Worm (Caenorhabditis elegans) whole organism, L4 larva: ENCODE measurements around the gene snpc-1.1.

Source experiments
- D1046.2 ChIP-seq: fragments of 200-800 bp; sonication (Bioruptor generic); IDR thresholded peaks from 2 replicates; pipeline ENCODE4 v1.3.6; 2022; ENCODE audit warnings: missing genetic modification characterization, missing compliant biosample characterization
- F10B5.3 ChIP-seq: sonication (generic microtip); optimal IDR thresholded peaks from 2 replicates; lab custom pipeline; 2016; ENCODE audit warnings: mild to moderate bottlenecking, missing genetic modification characterization, missing compliant biosample characterization
- T20F7.1 ChIP-seq: fragments of 200-800 bp; sonication (Bioruptor generic); optimal IDR thresholded peaks from 2 replicates; lab custom pipeline; 2018; ENCODE audit warnings: mild to moderate bottlenecking, missing genetic modification characterization, missing compliant biosample characterization
- Y48G9A.11 ChIP-seq: fragments of 200-800 bp; sonication (Bioruptor generic); IDR thresholded peaks from 2 replicates; pipeline ENCODE4 v1.3.6; 2022; ENCODE audit warnings: missing genetic modification reagents, missing genetic modification characterization, missing compliant biosample characterization
- Y5F2A.4 ChIP-seq: fragments of 200-800 bp; sonication (Bioruptor generic); optimal IDR thresholded peaks from 2 replicates; lab custom pipeline; 2018; ENCODE audit warnings: mild to moderate bottlenecking, missing genetic modification characterization, missing compliant biosample characterization
- ZK337.2 ChIP-seq: fragments of 200-800 bp; sonication (Bioruptor generic); IDR thresholded peaks from 2 replicates; pipeline ENCODE4 v1.3.6; 2022; ENCODE audit warnings: missing genetic modification reagents, missing genetic modification characterization, missing compliant biosample characterization
- ZK546.5 ChIP-seq, 2 experiments: sonication (generic microtip); optimal IDR thresholded peaks; 2 replicates each; lab custom pipeline; 2017; ENCODE audit warnings: missing biosample characterization in 2 of 2, missing genetic modification characterization in 2 of 2
- aha-1 ChIP-seq: fragments of 150-350 bp; peaks from one replicate; lab custom pipeline; 2014; ENCODE audit warnings: missing biosample characterization, missing genetic modification characterization
- aly-2 ChIP-seq: sonication (generic microtip); optimal IDR thresholded peaks from 2 replicates; lab custom pipeline; 2018; ENCODE audit warnings: missing biosample characterization, missing genetic modification characterization
- ama-1 ChIP-seq: fragments of 150-350 bp; optimal IDR thresholded peaks from 2 replicates; lab custom pipeline; 2014; ENCODE audit warnings: inconsistent platforms, mixed read lengths
- arid-1 ChIP-seq: fragments of 200-800 bp; sonication (Bioruptor generic); conservative IDR thresholded peaks from 2 replicates; pipeline ENCODE4 v1.3.6; 2022; ENCODE audit warnings: missing genetic modification reagents, missing genetic modification characterization, missing compliant biosample characterization
- ceh-20 ChIP-seq: fragments of 200-800 bp; sonication (Bioruptor generic); IDR thresholded peaks from 2 replicates; pipeline ENCODE4 v1.3.6; 2022; ENCODE audit warnings: missing genetic modification reagents, missing genetic modification characterization, missing compliant biosample characterization
- ceh-44 ChIP-seq: fragments of 200-800 bp; sonication (Bioruptor generic); IDR thresholded peaks from 2 replicates; pipeline ENCODE4 v1.3.6; 2022; ENCODE audit warnings: missing genetic modification reagents, missing genetic modification characterization, missing compliant biosample characterization
- ceh-62 ChIP-seq: sonication (generic microtip); optimal IDR thresholded peaks from 2 replicates; lab custom pipeline; 2017; ENCODE audit warnings: missing biosample characterization, missing genetic modification characterization
- ces-1 ChIP-seq: fragments of 150-350 bp; sonication (generic microtip); optimal IDR thresholded peaks from 4 replicates; lab custom pipeline; 2014; ENCODE audit warnings: missing biosample characterization, missing genetic modification reagents, missing genetic modification characterization
- daf-12 ChIP-seq: fragments of 150-350 bp; optimal IDR thresholded peaks from 2 replicates; lab custom pipeline; 2014; ENCODE audit warnings: missing biosample characterization, missing genetic modification reagents, missing genetic modification characterization
- daf-19 ChIP-seq: fragments of 200-800 bp; sonication (Bioruptor generic); conservative IDR thresholded peaks from 2 replicates; pipeline ENCODE4 v1.3.6; 2022; ENCODE audit warnings: missing genetic modification characterization, missing compliant biosample characterization
- daf-8 ChIP-seq: fragments of 200-800 bp; sonication (Bioruptor generic); IDR thresholded peaks from 2 replicates; pipeline ENCODE4 v1.3.6; 2022; ENCODE audit warnings: missing genetic modification characterization, missing compliant biosample characterization
- dmd-6 ChIP-seq: fragments of 200-800 bp; sonication (Bioruptor generic); IDR thresholded peaks from 2 replicates; pipeline ENCODE4 v1.3.6; 2022; ENCODE audit warnings: missing genetic modification reagents, missing genetic modification characterization, missing compliant biosample characterization
- dmd-9 ChIP-seq: fragments of 200-800 bp; sonication (Bioruptor generic); IDR thresholded peaks from 2 replicates; pipeline ENCODE4 v1.3.6; 2022; ENCODE audit warnings: missing genetic modification reagents, missing genetic modification characterization, missing compliant biosample characterization
- dpl-1 ChIP-seq: fragments of 150-350 bp; optimal IDR thresholded peaks from 2 replicates; lab custom pipeline; 2014; ENCODE audit warnings: missing biosample characterization, missing genetic modification reagents, missing genetic modification characterization
- dve-1 ChIP-seq: sonication (generic microtip); optimal IDR thresholded peaks from 2 replicates; lab custom pipeline; 2017; ENCODE audit warnings: antibody characterized with exemption, mild to moderate bottlenecking, missing genetic modification characterization, missing compliant biosample characterization; ENCODE audit not compliant: insufficient read depth
- fkh-10 ChIP-seq: fragments of 150-350 bp; optimal IDR thresholded peaks from 2 replicates; lab custom pipeline; 2014; ENCODE audit warnings: missing biosample characterization, missing genetic modification reagents, missing genetic modification characterization
- fos-1 ChIP-seq: fragments of 150-350 bp; optimal IDR thresholded peaks from 2 replicates; lab custom pipeline; 2014; ENCODE audit warnings: missing biosample characterization, missing genetic modification characterization
- hif-1 ChIP-seq, 2 experiments: sonication (generic microtip); optimal IDR thresholded peaks; 2 replicates each; lab custom pipeline; 2016 to 2017; ENCODE audit warnings: missing compliant biosample characterization in 2 of 2, missing genetic modification characterization in 2 of 2, missing genetic modification reagents in 2 of 2, missing genotype in 2 of 2, mild to moderate bottlenecking in 1 of 2
- hmg-1.1 ChIP-seq: fragments of 200-800 bp; sonication (Bioruptor generic); IDR thresholded peaks from 2 replicates; pipeline ENCODE4 v1.3.6; 2022; ENCODE audit warnings: missing genetic modification reagents, missing genetic modification characterization, missing compliant biosample characterization
- lin-1 ChIP-seq: fragments of 200-800 bp; sonication (Bioruptor generic); IDR thresholded peaks from 2 replicates; pipeline ENCODE4 v1.3.6; 2022; ENCODE audit warnings: missing genetic modification reagents, missing genetic modification characterization, missing compliant biosample characterization
- lin-13 ChIP-seq: fragments of 150-350 bp; optimal IDR thresholded peaks from 2 replicates; lab custom pipeline; 2014; ENCODE audit warnings: missing biosample characterization, missing genetic modification reagents, missing genetic modification characterization
- madf-9 ChIP-seq: fragments of 200-800 bp; sonication (Bioruptor generic); conservative IDR thresholded peaks from 2 replicates; pipeline ENCODE4 v1.3.6; 2022; ENCODE audit warnings: missing genetic modification reagents, missing genetic modification characterization, missing compliant biosample characterization
- mdl-1 ChIP-seq, 2 experiments: fragments of 150-350 bp in 1 of 2; sonication (generic microtip) in 1 of 2; optimal IDR thresholded peaks; 2 replicates each; lab custom pipeline; 2014 to 2017; ENCODE audit warnings: missing biosample characterization in 2 of 2, missing genetic modification characterization in 2 of 2
- mes-2 ChIP-seq: sonication (generic microtip); optimal IDR thresholded peaks from 2 replicates; lab custom pipeline; 2016; ENCODE audit warnings: missing genotype, mild to moderate bottlenecking, missing genetic modification characterization, missing compliant biosample characterization; ENCODE audit not compliant: poor library complexity, severe bottlenecking
- mxl-2 ChIP-seq: fragments of 200-800 bp; sonication (Bioruptor generic); conservative IDR thresholded peaks from 2 replicates; pipeline ENCODE4 v1.3.6; 2022; ENCODE audit warnings: missing genetic modification reagents, missing genetic modification characterization, missing compliant biosample characterization
- nhr-102 ChIP-seq: sonication (generic microtip); optimal IDR thresholded peaks from 2 replicates; lab custom pipeline; 2016; ENCODE audit warnings: mild to moderate bottlenecking, missing genetic modification characterization, moderate library complexity, missing compliant biosample characterization
- nhr-237 ChIP-seq: sonication (generic microtip); optimal IDR thresholded peaks from 2 replicates; lab custom pipeline; 2017; ENCODE audit warnings: missing biosample characterization, missing genetic modification characterization
- nhr-48 ChIP-seq: sonication (generic microtip); optimal IDR thresholded peaks from 2 replicates; lab custom pipeline; 2016; ENCODE audit warnings: mild to moderate bottlenecking, missing genetic modification characterization, missing compliant biosample characterization
- nhr-76 ChIP-seq: fragments of 150-350 bp; optimal IDR thresholded peaks from 2 replicates; lab custom pipeline; 2014; ENCODE audit warnings: missing biosample characterization, missing genetic modification characterization
- pha-4 ChIP-seq, 2 experiments: fragments of 150-350 bp in 1 of 2; fragments of 200-800 bp in 1 of 2; sonication (Bioruptor generic) in 1 of 2; IDR thresholded peaks in 1 of 2; optimal IDR thresholded peaks in 1 of 2; 2 replicates each; pipeline versions ENCODE4 v1.3.6 to Lab custom; 2014 to 2022; ENCODE audit warnings: missing genetic modification characterization in 2 of 2, missing genetic modification reagents in 2 of 2, missing biosample characterization in 1 of 2, missing compliant biosample characterization in 1 of 2
- pqm-1 ChIP-seq: sonication (generic microtip); optimal IDR thresholded peaks from 2 replicates; lab custom pipeline; 2017; ENCODE audit warnings: missing biosample characterization, missing genetic modification characterization
- saeg-2 ChIP-seq: fragments of 200-800 bp; sonication (Bioruptor generic); IDR thresholded peaks from 2 replicates; pipeline ENCODE4 v1.3.6; 2022; ENCODE audit warnings: missing genetic modification reagents, missing genetic modification characterization, missing compliant biosample characterization
- sdz-12 ChIP-seq: fragments of 200-800 bp; sonication (Bioruptor generic); optimal IDR thresholded peaks from 2 replicates; lab custom pipeline; 2018; ENCODE audit warnings: mild to moderate bottlenecking, missing genetic modification characterization, missing compliant biosample characterization
- set-16 ChIP-seq: fragments of 200-800 bp; sonication (Bioruptor generic); IDR thresholded peaks from 2 replicates; pipeline ENCODE4 v1.3.6; 2022; ENCODE audit warnings: missing genetic modification reagents, missing genetic modification characterization, missing compliant biosample characterization
- tag-97 ChIP-seq: fragments of 200-800 bp; sonication (Bioruptor generic); IDR thresholded peaks from 2 replicates; pipeline ENCODE4 v1.3.6; 2022; ENCODE audit warnings: missing genetic modification characterization, missing compliant biosample characterization
- tra-1 ChIP-seq: fragments of 200-800 bp; sonication (Bioruptor generic); IDR thresholded peaks from 2 replicates; pipeline ENCODE4 v1.3.6; 2022; ENCODE audit warnings: missing genetic modification reagents, missing genetic modification characterization, missing compliant biosample characterization
- zfp-2 ChIP-seq: sonication (generic microtip); optimal IDR thresholded peaks from 2 replicates; lab custom pipeline; 2016; ENCODE audit warnings: mild to moderate bottlenecking, missing genetic modification characterization, missing compliant biosample characterization
- zfp-3 ChIP-seq: fragments of 200-800 bp; sonication (Bioruptor generic); conservative IDR thresholded peaks from 2 replicates; pipeline ENCODE4 v1.3.6; 2022; ENCODE audit warnings: missing genetic modification reagents, missing genetic modification characterization, missing compliant biosample characterization

snpc-1.1 gene

ce11 chrII:7756810-7757209 lies 24.3 kb downstream of the snpc-1.1 start (continued):
- peak; percentile 17 for TF ChIP-seq F10B5.3
- peak; percentile 62 for TF ChIP-seq zfp-3 (GFP tag; lab: Robert Waterston, UW)
- TF ChIP-seq tra-1 (GFP tag; lab: Robert Waterston, UW), result peak; percentile 64
- no peak for TF ChIP-seq nhr-237
- peak; percentile 58 for TF ChIP-seq T20F7.1 (GFP tag; lab: Kevin White, UChicago)
- peak; percentile 78 for TF ChIP-seq mes-2 (tag; lab: Kevin White, UChicago)
- no peak for TF ChIP-seq aly-2 (tag; lab: Kevin White, UChicago)
- peak; percentile 59 for TF ChIP-seq arid-1
- peak; percentile 66; the same call in 1 of the 2 replicates for TF ChIP-seq lin-1 (GFP tag; lab: Robert Waterston, UW)
- no peak for TF ChIP-seq ama-1
- TF ChIP-seq ces-1 (GFP tag; lab: Kevin White, UChicago), result no peak
- TF ChIP-seq nhr-76, result no peak
- TF ChIP-seq Y5F2A.4 (GFP tag; lab: Kevin White, UChicago), result peak; percentile 10
- peak in 1 of 2 experiments; percentile 46 for TF ChIP-seq mdl-1 (tag; optimal IDR thresholded peaks at IDR 0.05; lab: Kevin White, UChicago)
- TF ChIP-seq ZK337.2 (GFP tag; lab: Robert Waterston, UW), result 0 out of 2 replicates have a peak, but pooled peaks have one; percentile 22
- no peak for TF ChIP-seq saeg-2 (GFP tag; lab: Robert Waterston, UW)
- TF ChIP-seq mxl-2, result no peak
- TF ChIP-seq hif-1 (tag; optimal IDR thresholded peaks at IDR 0.05; lab: Kevin White, UChicago), result peak in 1 of 2 experiments; percentile 23
- TF ChIP-seq dmd-9, result 0 out of 2 replicates have a peak, but pooled peaks have one; percentile 34
- peak; percentile 36; the same call in 1 of the 2 replicates for TF ChIP-seq madf-9
- no peak for TF ChIP-seq lin-13 (GFP tag; lab: Kevin White, UChicago)
- peak; percentile 65 for TF ChIP-seq nhr-102 (tag; lab: Kevin White, UChicago)
- TF ChIP-seq daf-19 (GFP tag; lab: Robert Waterston, UW), result 0 out of 2 replicates have a peak, but pooled peaks have one; percentile 40
- peak; percentile 68 for TF ChIP-seq nhr-48 (tag; lab: Kevin White, UChicago)
- TF ChIP-seq fkh-10 (GFP tag; lab: Kevin White, UChicago), result no peak
- TF ChIP-seq pqm-1 (tag; lab: Kevin White, UChicago), result no peak
- TF ChIP-seq aha-1 (tag; lab: Kevin White, UChicago), result peak; percentile 79
- no peak for TF ChIP-seq set-16 (GFP tag; lab: Robert Waterston, UW)
- TF ChIP-seq ceh-44 (GFP tag; lab: Robert Waterston, UW), result no peak
- TF ChIP-seq ZK546.5 (tag; optimal IDR thresholded peaks at IDR 0.05; lab: Kevin White, UChicago), result no peak
- peak; percentile 57 for TF ChIP-seq hmg-1.1
- TF ChIP-seq dmd-6 (GFP tag; lab: Robert Waterston, UW), result peak; percentile 76
- no peak for TF ChIP-seq ceh-62 (tag; lab: Kevin White, UChicago)
- peak; percentile 83 for TF ChIP-seq dve-1 (tag; lab: Kevin White, UChicago)
- TF ChIP-seq tag-97, result no peak
- TF ChIP-seq ceh-20 (GFP tag; lab: Robert Waterston, UW), result no peak
- TF ChIP-seq pha-4 (GFP tag; IDR thresholded peaks at IDR 0.05; lab: Robert Waterston, UW), result peak; percentile 72
- no peak for TF ChIP-seq pha-4 (tag; optimal IDR thresholded peaks at IDR 0.05; lab: Kevin White, UChicago)
- TF ChIP-seq dpl-1 (GFP tag; lab: Kevin White, UChicago), result peak; percentile 34
- TF ChIP-seq fos-1 (tag; lab: Kevin White, UChicago), result no peak
- TF ChIP-seq zfp-2 (tag; lab: Kevin White, UChicago), result no peak
- TF ChIP-seq daf-12 (tag; lab: Kevin White, UChicago), result no peak
- TF ChIP-seq Y48G9A.11 (GFP tag; lab: Robert Waterston, UW), result peak; percentile 72
- TF ChIP-seq D1046.2, result 0 out of 2 replicates have a peak, but pooled peaks have one; percentile 67
- TF ChIP-seq sdz-12 (GFP tag; lab: Kevin White, UChicago), result no peak
- TF ChIP-seq daf-8 (GFP tag; lab: Robert Waterston, UW), result no peak
